Worm (Caenorhabditis elegans): ENCODE measurements around the gene dod-23.

DNA sequence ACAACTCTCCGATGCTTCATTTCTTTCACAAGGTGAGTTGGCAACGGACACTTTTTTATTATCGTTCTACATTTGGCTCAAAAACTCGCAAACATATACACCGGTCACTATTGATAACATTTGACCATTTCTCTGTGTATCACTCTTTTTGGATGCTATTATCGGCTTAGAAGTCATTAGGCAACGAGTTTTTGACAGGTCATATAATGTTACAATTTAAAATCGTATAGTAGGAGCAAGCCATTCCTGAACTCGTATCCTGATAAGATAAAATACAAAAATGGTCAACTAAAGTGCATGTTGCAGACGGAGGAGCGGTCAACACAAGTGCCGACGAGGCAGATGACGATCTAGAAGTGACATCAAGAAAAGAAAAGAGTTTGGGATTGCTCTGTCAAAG, 14.0 kb upstream of the dod-23 start:
- TF ChIP-seq unc-62 (GFP tag; optimal IDR thresholded peaks at IDR 0.05) = no peak
- no peak for TF ChIP-seq ceh-9 (tag; optimal IDR thresholded peaks at IDR 0.05)
- no peak for TF ChIP-seq elt-3 (tag; optimal IDR thresholded peaks at IDR 0.05)
- TF ChIP-seq egl-5 (tag; optimal IDR thresholded peaks at IDR 0.05) = no peak
- no peak for TF ChIP-seq lin-39 (tag; optimal IDR thresholded peaks at IDR 0.05)
- TF ChIP-seq tbx-2 (tag; optimal IDR thresholded peaks at IDR 0.05) = no peak
- TF ChIP-seq nhr-12 (tag; optimal IDR thresholded peaks at IDR 0.05) = no peak
- TF ChIP-seq nhr-28 (tag; optimal IDR thresholded peaks at IDR 0.05) = no peak
- no peak for TF ChIP-seq ama-1 (optimal IDR thresholded peaks at IDR 0.05)
- TF ChIP-seq ceh-82 (tag; optimal IDR thresholded peaks at IDR 0.05) = no peak
- TF ChIP-seq nhr-11 (tag; optimal IDR thresholded peaks at IDR 0.05) = no peak

Measured in whole organism, L3 larva.